Worm (Caenorhabditis elegans) whole organism, L2 larva: Measurements from ENCODE around the gene col-135.

ENCODE experiments used
- aly-2 ChIP-seq: fragments of 150-350 bp; optimal IDR thresholded peaks from 2 replicates; lab custom pipeline; 2014; ENCODE audit warnings: missing biosample characterization, missing genetic modification characterization
- ama-1 ChIP-seq: fragments of 150-350 bp; optimal IDR thresholded peaks from 2 replicates; lab custom pipeline; 2018; ENCODE audit warnings: inconsistent platforms
- fos-1 ChIP-seq: fragments of 150-350 bp; optimal IDR thresholded peaks from 2 replicates; lab custom pipeline; 2014; ENCODE audit warnings: missing biosample characterization, missing genetic modification characterization
- nhr-12 ChIP-seq: fragments of 150-350 bp; optimal IDR thresholded peaks from 2 replicates; lab custom pipeline; 2014; ENCODE audit warnings: missing biosample characterization, missing genetic modification characterization
- skn-1 ChIP-seq: sonication (generic microtip); optimal IDR thresholded peaks from 2 replicates; lab custom pipeline; 2017; ENCODE audit warnings: missing biosample characterization, missing genetic modification characterization
- unc-62 ChIP-seq: fragments of 150-350 bp; optimal IDR thresholded peaks from 2 replicates; lab custom pipeline; 2014; ENCODE audit warnings: missing biosample characterization, missing genetic modification reagents, missing genetic modification characterization
- ztf-11 ChIP-seq: sonication (generic microtip); optimal IDR thresholded peaks from 2 replicates; lab custom pipeline; 2017; ENCODE audit warnings: missing biosample characterization, missing genetic modification characterization

- TF ChIP-seq aly-2, result no peak
- no peak for TF ChIP-seq fos-1 (tag; lab: Kevin White, UChicago)
- TF ChIP-seq ama-1 (lab: Kevin White, UChicago), result no peak
- TF ChIP-seq nhr-12, result no peak
- no peak for TF ChIP-seq skn-1 (tag; lab: Kevin White, UChicago)
- no peak for TF ChIP-seq unc-62 (GFP tag; lab: Kevin White, UChicago)
- no peak for TF ChIP-seq ztf-11 (tag; lab: Kevin White, UChicago)
Measured at ce11 chrIV:15098294-15098693, 33.3 kb downstream of the col-135 start, which contains the start of gene srt-49.
